Fruit fly (Drosophila melanogaster): ENCODE measurements around the gene CG13049.

The CG13049 gene

DNA sequence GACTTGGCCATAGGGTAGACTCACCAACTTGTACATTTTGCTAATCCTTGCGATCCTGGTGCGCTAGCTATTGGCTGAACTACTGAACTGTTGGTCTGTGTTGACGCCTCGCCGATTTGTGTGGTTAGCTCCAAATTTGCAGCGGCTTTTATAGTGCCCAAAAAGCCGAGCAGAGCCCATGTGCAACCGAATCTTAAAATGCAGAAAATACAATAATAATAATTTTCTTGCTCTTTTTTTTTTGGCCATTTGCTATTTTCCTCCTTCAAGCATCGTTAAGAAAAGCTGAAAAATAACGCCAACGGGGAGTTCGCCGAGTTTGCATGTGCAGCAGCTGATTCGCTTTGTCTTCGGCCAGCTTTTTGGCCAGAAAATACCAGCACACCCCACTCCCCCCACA lies 26.6 kb upstream of the CG13049 start, which contains the start of gene CG13042:
Gene CG13042 (minus strand): TSS at position 101 of the 400 bp plus-strand sequence.
- TF ChIP-seq usp (GFP tag; optimal IDR thresholded peaks at IDR 0.05) (no peak), psq (optimal IDR thresholded peaks at IDR 0.05) (no peak), Dll (optimal IDR thresholded peaks at IDR 0.05) (no peak), EcR (GFP tag; optimal IDR thresholded peaks at IDR 0.05) (no peak), pan (optimal IDR thresholded peaks at IDR 0.05) (no peak), CG8478 (optimal IDR thresholded peaks at IDR 0.05) (no peak)

DNA sequence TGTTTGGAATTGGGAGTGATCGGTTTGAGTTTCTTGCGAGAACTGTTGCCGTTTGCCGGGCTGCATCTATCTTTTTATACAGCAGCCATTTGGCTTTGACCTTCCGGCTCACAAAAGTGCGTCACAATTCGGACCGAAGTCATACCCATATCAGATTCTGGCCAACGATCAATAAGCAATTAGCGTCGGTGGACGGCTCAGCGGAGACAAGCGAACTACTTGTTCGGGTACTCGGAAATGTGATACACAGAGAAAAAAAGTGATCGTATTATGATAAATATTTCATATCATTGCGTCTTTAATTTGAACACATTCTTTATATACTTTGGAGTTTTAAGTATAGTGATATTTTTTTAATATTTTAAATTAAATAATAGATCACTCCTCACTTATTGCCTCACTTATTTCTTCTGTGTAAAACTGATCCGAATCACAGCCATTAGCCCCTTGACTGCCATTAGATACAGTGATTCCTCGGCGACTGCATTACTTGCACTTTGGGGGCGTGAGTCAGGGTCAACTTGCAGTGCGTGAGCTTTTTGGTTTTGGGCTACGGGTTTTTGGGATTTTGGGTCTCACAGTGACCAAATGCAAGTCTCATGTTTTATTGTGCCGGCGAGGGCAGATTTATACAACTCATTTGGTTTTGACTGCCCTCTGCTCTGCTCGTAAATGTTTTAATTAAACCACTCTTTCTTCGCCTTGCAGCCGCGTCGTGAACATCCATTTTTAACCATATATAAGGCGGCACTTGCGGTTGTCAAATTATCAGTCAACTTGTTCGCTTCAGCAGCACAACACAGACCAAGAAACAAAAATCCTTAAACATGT lies 24.3 kb upstream of the CG13049 start, which contains the start of the genes CG13043 and CG13063:
Gene CG13043 (minus strand): TSS at position 51 of the 831 bp plus-strand sequence.
Gene CG13063 (plus strand): TSS at position 781 of the 831 bp plus-strand sequence.
- TF ChIP-seq EcR (GFP tag; optimal IDR thresholded peaks at IDR 0.05) (no peak), Dll (optimal IDR thresholded peaks at IDR 0.05) (no peak), pan (optimal IDR thresholded peaks at IDR 0.05) (no peak), psq (optimal IDR thresholded peaks at IDR 0.05) (no peak), usp (GFP tag; optimal IDR thresholded peaks at IDR 0.05) (no peak)

DNA sequence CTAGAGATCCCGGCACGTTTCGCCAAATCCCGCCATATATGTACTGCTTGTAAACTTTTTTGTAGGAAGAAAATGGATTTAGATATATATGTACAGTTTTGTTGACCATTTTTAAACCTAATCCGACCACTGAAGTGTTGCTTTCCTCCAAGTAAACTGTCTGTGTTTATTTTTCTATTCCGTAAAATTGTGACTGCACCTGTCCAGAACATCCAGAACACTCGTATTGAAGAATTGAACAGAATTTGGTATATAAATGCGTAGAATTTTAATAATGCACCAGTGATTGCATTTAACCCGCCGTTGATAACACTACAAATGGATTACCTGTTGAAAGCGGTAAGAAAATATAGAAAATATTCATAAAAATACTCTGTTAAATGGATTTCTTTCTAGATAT lies 22.3 kb upstream of the CG13049 start, which contains the start of gene CG43249:
Gene CG43249 (plus strand): TSS at position 301 of the 400 bp plus-strand sequence.
- TF ChIP-seq Dll (optimal IDR thresholded peaks at IDR 0.05) (no peak), CG8478 (optimal IDR thresholded peaks at IDR 0.05) (no peak), usp (GFP tag; optimal IDR thresholded peaks at IDR 0.05) (no peak), psq (optimal IDR thresholded peaks at IDR 0.05) (no peak), EcR (GFP tag; optimal IDR thresholded peaks at IDR 0.05) (no peak), pan (optimal IDR thresholded peaks at IDR 0.05) (no peak)

DNA sequence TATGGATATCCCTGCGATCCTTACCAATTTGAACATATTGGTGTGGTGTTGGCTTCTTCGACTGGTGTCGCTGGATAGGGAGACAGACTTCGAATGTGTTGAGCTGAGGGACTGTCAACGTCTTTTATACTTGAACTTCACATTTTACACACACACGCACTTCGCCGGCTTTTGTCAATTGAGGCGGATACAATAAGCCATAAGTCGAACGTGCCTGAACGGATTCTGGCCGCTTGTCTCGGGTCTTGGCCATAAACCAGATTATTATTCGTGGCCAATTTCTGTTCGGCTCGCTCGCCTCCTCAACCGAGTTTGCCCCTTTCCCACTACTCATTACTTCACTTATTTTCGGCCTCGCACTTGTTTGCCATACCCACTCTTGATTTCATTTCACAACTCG lies 21.3 kb upstream of the CG13049 start, which contains the start of gene CG13044:
Gene CG13044 (minus strand): TSS at position 101 of the 400 bp plus-strand sequence.
- TF ChIP-seq psq (optimal IDR thresholded peaks at IDR 0.05) (no peak), CG8478 (optimal IDR thresholded peaks at IDR 0.05) (no peak), Dll (optimal IDR thresholded peaks at IDR 0.05) (no peak), usp (GFP tag; optimal IDR thresholded peaks at IDR 0.05) (no peak), pan (optimal IDR thresholded peaks at IDR 0.05) (no peak), EcR (GFP tag; optimal IDR thresholded peaks at IDR 0.05) (no peak)

DNA sequence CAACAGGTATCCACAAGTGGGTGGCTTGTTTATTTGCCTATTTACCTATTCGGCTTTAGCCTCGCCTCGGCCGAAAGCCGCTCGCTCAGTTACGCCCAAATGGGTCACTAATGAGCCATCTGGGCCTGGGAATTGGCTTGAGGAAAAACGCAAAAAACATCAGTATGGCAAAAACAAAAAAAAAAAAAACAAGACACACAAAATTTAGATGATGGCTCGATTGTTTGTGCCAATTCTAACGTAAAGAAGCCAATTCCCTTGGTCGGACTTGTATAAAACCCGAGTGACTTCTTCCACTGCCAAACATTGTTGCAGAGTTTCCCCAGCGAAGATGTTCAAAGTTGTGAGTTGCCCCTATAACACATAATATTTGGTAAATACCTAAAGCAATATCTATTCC lies 19.4 kb upstream of the CG13049 start, which contains the start of gene CG4982:
Gene CG4982 (plus strand): TSS at position 301 of the 400 bp plus-strand sequence.
- TF ChIP-seq psq (optimal IDR thresholded peaks at IDR 0.05) (no peak), EcR (GFP tag; optimal IDR thresholded peaks at IDR 0.05) (no peak), usp (GFP tag; optimal IDR thresholded peaks at IDR 0.05) (no peak), Dll (optimal IDR thresholded peaks at IDR 0.05) (no peak), CG8478 (optimal IDR thresholded peaks at IDR 0.05) (no peak), pan (optimal IDR thresholded peaks at IDR 0.05) (no peak)

DNA sequence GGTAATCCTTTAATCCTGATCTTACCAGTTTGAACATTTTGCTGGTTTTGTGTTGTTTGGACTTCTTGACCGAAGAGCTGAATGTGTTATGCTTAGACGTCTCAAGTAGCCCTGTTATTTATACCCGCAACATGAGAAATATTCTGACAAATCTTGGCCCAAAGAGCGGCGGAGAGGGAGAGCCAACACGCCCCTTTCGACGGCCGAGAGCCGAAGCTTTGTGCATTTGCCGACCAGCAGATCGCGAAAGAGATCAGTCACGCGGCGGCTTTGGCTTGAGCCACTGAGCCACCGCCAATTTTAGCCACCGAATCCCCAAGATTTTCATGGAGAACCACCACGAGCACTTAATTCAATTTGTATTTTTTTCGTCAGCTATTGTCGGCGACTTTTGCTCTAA lies 13.7 kb upstream of the CG13049 start, which contains the start of gene CG4962:
Gene CG4962 (minus strand): TSS at position 101 of the 400 bp plus-strand sequence.
- TF ChIP-seq usp (GFP tag; optimal IDR thresholded peaks at IDR 0.05), result no peak

DNA sequence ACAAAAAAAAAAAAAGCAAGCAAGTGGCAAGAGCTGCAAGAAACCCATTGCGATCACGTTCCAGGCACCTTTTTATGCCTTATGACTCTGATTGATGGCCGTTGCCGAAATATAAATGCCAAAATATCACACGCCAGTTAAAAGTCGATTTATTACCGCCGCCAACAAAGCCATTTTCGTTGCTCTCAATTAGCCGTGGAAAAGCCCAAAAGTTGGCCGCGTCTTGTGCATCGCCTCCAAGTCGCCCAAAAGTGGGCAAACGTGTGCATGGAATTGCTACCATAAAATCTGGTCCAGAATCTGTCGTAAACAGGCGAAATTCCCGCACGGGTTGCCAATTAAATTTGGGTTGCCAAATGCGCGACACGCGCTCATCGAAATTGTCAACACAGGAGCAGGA lies 9.9 kb upstream of the CG13049 start:
- TF ChIP-seq psq (optimal IDR thresholded peaks at IDR 0.05) (no peak), EcR (GFP tag; optimal IDR thresholded peaks at IDR 0.05) (no peak), usp (GFP tag; optimal IDR thresholded peaks at IDR 0.05) (no peak), CG8478 (optimal IDR thresholded peaks at IDR 0.05) (no peak), pan (optimal IDR thresholded peaks at IDR 0.05) (no peak), Dll (optimal IDR thresholded peaks at IDR 0.05) (no peak)

DNA sequence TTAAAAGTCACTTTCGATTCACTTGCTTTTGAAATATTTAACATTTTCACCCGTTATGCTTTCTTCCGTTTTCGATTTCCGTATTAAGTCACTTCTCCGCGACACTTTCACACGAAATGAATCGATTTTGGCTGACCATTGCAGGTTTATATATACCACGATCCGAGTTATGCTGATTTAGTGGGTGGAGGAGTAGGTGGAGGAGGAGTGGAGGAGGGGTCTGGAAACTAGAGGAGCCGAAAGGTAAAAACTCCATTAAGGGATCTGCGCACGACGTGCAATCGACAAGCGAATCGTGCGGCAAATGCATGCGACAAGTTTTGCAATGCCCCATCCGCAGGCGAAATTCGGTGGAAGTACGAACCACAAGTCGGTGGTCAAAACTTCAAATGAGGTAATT lies 9.1 kb upstream of the CG13049 start, which contains the start of gene CG13045:
Gene CG13045 (minus strand): TSS at position 101 of the 400 bp plus-strand sequence.
- no peak for TF ChIP-seq CG8478 (optimal IDR thresholded peaks at IDR 0.05)
- TF ChIP-seq psq (optimal IDR thresholded peaks at IDR 0.05), result no peak
- no peak for TF ChIP-seq Dll (optimal IDR thresholded peaks at IDR 0.05)
- TF ChIP-seq usp (GFP tag; optimal IDR thresholded peaks at IDR 0.05), result no peak
- no peak for TF ChIP-seq EcR (GFP tag; optimal IDR thresholded peaks at IDR 0.05)
- TF ChIP-seq pan (optimal IDR thresholded peaks at IDR 0.05), result no peak

DNA sequence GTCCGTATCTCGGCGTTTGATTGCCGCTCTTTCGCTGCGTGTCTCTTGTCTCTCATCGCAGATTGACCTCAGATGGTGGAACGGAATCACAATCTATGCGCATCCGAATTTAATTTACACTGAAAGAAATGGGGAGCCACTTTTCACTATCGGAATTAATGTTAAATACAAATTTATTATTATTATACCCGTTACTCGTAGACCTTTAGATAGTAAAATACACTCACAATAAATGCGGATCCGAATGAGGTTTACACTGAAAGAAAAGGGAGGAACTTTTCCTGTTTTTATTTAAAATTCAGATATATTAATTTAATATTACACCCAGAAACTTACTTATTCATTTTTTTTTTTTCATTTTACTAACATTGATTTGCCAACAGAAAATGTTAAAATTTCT lies 7.3 kb upstream of the CG13049 start:
- TF ChIP-seq CG8478 (optimal IDR thresholded peaks at IDR 0.05) (no peak), Dll (optimal IDR thresholded peaks at IDR 0.05) (no peak), usp (GFP tag; optimal IDR thresholded peaks at IDR 0.05) (no peak), psq (optimal IDR thresholded peaks at IDR 0.05) (no peak), pan (optimal IDR thresholded peaks at IDR 0.05) (no peak), EcR (GFP tag; optimal IDR thresholded peaks at IDR 0.05) (no peak)

DNA sequence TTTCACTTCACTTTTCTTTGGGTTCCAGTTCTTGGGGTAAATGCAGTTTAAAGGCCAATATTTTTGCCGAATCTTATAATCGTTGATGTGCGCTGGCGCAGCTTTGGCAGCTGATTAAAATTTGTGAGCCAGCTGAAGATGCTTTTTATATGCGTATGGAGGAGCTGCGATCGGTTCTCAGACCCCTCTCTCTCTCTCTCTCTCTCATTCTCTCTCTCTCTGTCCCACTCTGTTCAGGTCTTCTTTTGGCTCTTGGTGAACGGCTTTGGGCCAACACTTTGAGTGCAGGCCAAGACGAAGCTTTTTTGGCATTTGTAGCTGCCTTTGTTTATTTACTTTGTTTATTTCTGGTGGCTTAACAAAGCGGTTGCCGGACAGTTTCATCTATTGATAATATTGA lies 6.6 kb upstream of the CG13049 start, which contains the start of gene CG13046:
Gene CG13046 (minus strand): TSS at position 101 of the 400 bp plus-strand sequence.
- TF ChIP-seq CG8478 (optimal IDR thresholded peaks at IDR 0.05), result no peak
- TF ChIP-seq EcR (GFP tag; optimal IDR thresholded peaks at IDR 0.05), result no peak
- TF ChIP-seq psq (optimal IDR thresholded peaks at IDR 0.05), result no peak
- no peak for TF ChIP-seq Dll (optimal IDR thresholded peaks at IDR 0.05)
- TF ChIP-seq pan (optimal IDR thresholded peaks at IDR 0.05), result no peak
- no peak for TF ChIP-seq usp (GFP tag; optimal IDR thresholded peaks at IDR 0.05)

DNA sequence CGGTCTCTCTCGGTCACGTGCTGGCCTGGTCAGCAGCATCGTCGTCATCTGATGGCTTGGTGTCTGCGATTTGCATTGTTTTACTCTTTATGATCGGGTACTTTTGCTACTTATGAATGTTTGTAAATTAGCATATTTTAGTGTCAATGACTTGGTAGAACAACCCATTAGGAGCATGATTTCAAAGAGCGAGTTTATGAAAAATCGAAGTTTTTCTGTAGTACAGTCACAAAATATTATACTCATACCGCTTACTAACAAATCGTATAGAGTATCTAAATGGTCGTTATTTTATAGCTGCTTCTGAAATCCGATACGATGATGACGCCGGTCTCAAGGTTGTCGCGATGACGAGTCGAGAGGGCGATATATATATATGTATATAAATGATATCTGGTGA lies 4.5 kb upstream of the CG13049 start:
- no peak for TF ChIP-seq psq (optimal IDR thresholded peaks at IDR 0.05)
- no peak for TF ChIP-seq usp (GFP tag; optimal IDR thresholded peaks at IDR 0.05)
- TF ChIP-seq Dll (optimal IDR thresholded peaks at IDR 0.05), result no peak
- no peak for TF ChIP-seq EcR (GFP tag; optimal IDR thresholded peaks at IDR 0.05)
- TF ChIP-seq pan (optimal IDR thresholded peaks at IDR 0.05), result no peak
- no peak for TF ChIP-seq CG8478 (optimal IDR thresholded peaks at IDR 0.05)

DNA sequence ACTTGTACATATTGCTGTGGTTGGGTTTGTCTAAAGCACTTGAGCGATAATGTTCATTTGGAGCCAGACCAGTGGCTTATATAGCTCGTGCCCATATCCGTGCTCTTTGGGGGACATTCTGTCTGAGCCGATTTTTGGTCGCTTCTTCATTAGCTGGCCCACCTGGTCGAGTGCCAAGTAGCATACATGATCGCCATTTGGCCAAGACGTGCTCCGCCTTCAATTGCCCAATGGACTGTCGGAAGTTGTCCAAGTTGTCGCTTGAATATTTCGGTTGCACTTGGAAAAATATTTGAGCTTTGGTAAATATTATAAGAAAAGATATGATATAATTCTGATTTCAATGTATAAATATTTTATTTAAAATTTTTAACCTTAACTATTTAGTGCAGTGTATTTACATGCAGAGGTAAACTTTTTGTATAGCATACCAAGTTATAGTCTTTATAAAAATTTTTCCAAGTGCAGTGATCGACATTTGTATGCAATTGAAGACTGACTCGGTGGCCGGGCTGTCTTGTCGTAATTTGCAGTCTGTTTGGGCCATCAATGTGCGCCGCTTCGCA lies 3.7 kb upstream of the CG13049 start, which contains the start of gene CG13047:
Gene CG13047 (minus strand): TSS at position 51 of the 566 bp plus-strand sequence.
- TF ChIP-seq usp (GFP tag; optimal IDR thresholded peaks at IDR 0.05) (no peak), psq (optimal IDR thresholded peaks at IDR 0.05) (no peak), CG8478 (optimal IDR thresholded peaks at IDR 0.05) (no peak), Dll (optimal IDR thresholded peaks at IDR 0.05) (no peak), EcR (GFP tag; optimal IDR thresholded peaks at IDR 0.05) (no peak), pan (optimal IDR thresholded peaks at IDR 0.05) (no peak)
